Fruit fly (Drosophila melanogaster) whole organism: ENCODE measurements around the gene Cpr65Az.

Experiments
- CG8478 ChIP-seq: fragments of >200 bp; optimal IDR thresholded peaks from 2 replicates; lab custom pipeline; 2018; ENCODE audit warnings: inconsistent platforms
- Dll ChIP-seq: fragments of >200 bp; optimal IDR thresholded peaks from 2 replicates; lab custom pipeline; 2017
- EcR ChIP-seq, 2 experiments: fragments of >200 bp; optimal IDR thresholded peaks; 2 replicates each; lab custom pipeline; 2017; ENCODE audit warnings: missing biosample characterization in 2 of 2, missing genetic modification characterization in 2 of 2, missing genetic modification reagents in 2 of 2
- pan ChIP-seq: fragments of >200 bp; optimal IDR thresholded peaks from 2 replicates; lab custom pipeline; 2017
- psq ChIP-seq: fragments of >200 bp; optimal IDR thresholded peaks from 2 replicates; lab custom pipeline; 2017

dm6 chr3L:6181776-6182175 is 21.2 kb downstream of the Cpr65Az start, which contains the start of gene CG10274:
- TF ChIP-seq Dll (no peak), psq (lab: Kevin White, UChicago) (no peak), CG8478 (lab: Kevin White, UChicago) (no peak), pan (no peak), EcR (GFP tag; optimal IDR thresholded peaks at IDR 0.05; lab: Kevin White, UChicago) (no peak)
